Worm (Caenorhabditis elegans): ENCODE data around the gene idpc-1.

- TF ChIP-seq tab-1 (GFP tag; IDR thresholded peaks at IDR 0.05): no peak
- TF ChIP-seq flt-1 (GFP tag; IDR thresholded peaks at IDR 0.05): no peak
- TF ChIP-seq ref-1 (GFP tag; conservative IDR thresholded peaks at IDR 0.05): no peak
- TF ChIP-seq cog-1 (tag; optimal IDR thresholded peaks at IDR 0.05): no peak
- TF ChIP-seq klf-2 (GFP tag; conservative IDR thresholded peaks at IDR 0.05): no peak
- no peak for TF ChIP-seq ztf-29 (GFP tag; IDR thresholded peaks at IDR 0.05)
Measured at ce11 chrIII:11443408-11443994, 16.5 kb downstream of the idpc-1 start.

Measured in whole organism, midembryonic.